Worm (Caenorhabditis elegans): ENCODE data around the gene gmeb-3.

The gmeb-3 gene

ce11 chrIII:3809008-3809407, 40.7 kb downstream of the gmeb-3 start, which contains the start of gene toh-1:
toh-1 (minus strand) TSS chrIII:3809030.
- TF ChIP-seq crh-2 (tag; optimal IDR thresholded peaks at IDR 0.05): peak; percentile 19
- TF ChIP-seq Y55F3AM.14 (GFP tag; optimal IDR thresholded peaks at IDR 0.05): no peak
- TF ChIP-seq blmp-1 (tag; optimal IDR thresholded peaks at IDR 0.05; ENCODE audit: insufficient read depth): peak; percentile 34
- TF ChIP-seq ZK546.5 (tag; optimal IDR thresholded peaks at IDR 0.05): no peak
- no peak for TF ChIP-seq lin-39 (tag; optimal IDR thresholded peaks at IDR 0.05)
- peak; percentile 11 for TF ChIP-seq sma-3 (GFP tag; optimal IDR thresholded peaks at IDR 0.05)
- TF ChIP-seq nhr-25 (tag; optimal IDR thresholded peaks at IDR 0.05): peak; percentile 70

ce11 chrIII:3811375-3811924, 43.1 kb downstream of the gmeb-3 start:
- no peak for TF ChIP-seq nhr-21 (tag; optimal IDR thresholded peaks at IDR 0.05)
- no peak for TF ChIP-seq snpc-4 (tag; optimal IDR thresholded peaks at IDR 0.05)
- no peak for TF ChIP-seq mdl-1 (tag; optimal IDR thresholded peaks at IDR 0.05)
- peak; percentile 23 for TF ChIP-seq F13H6.1 (tag; optimal IDR thresholded peaks at IDR 0.05)
- TF ChIP-seq nhr-129 (tag; optimal IDR thresholded peaks at IDR 0.05): peak; percentile 31
- TF ChIP-seq ztf-1 (GFP tag; conservative IDR thresholded peaks at IDR 0.05): no peak
- no peak for TF ChIP-seq ztf-4 (tag; optimal IDR thresholded peaks at IDR 0.05)
- peak; percentile 34 for TF ChIP-seq fos-1 (tag; optimal IDR thresholded peaks at IDR 0.05)
- peak; percentile 18 for TF ChIP-seq crh-2 (tag; optimal IDR thresholded peaks at IDR 0.05)
- TF ChIP-seq nhr-237 (tag; optimal IDR thresholded peaks at IDR 0.05): no peak
- peak; percentile 47 for TF ChIP-seq sma-3 (GFP tag; optimal IDR thresholded peaks at IDR 0.05)
- TF ChIP-seq C34F6.9 (tag; optimal IDR thresholded peaks at IDR 0.05): no peak
- TF ChIP-seq sma-9 (GFP tag; optimal IDR thresholded peaks at IDR 0.05): peak; percentile 22
- no peak for TF ChIP-seq sma-9 (tag; optimal IDR thresholded peaks at IDR 0.05)
- TF ChIP-seq dmd-4 (tag; optimal IDR thresholded peaks at IDR 0.05): no peak
- TF ChIP-seq elt-1 (tag; optimal IDR thresholded peaks at IDR 0.05): no peak
- no peak for TF ChIP-seq nhr-12 (tag; optimal IDR thresholded peaks at IDR 0.05)
- TF ChIP-seq R02D3.7 (tag; optimal IDR thresholded peaks at IDR 0.05): no peak
- no peak for TF ChIP-seq ama-1 (optimal IDR thresholded peaks at IDR 0.05)
- TF ChIP-seq nhr-25 (tag; optimal IDR thresholded peaks at IDR 0.05): peak; percentile 87
- no peak for TF ChIP-seq ztf-11 (tag; optimal IDR thresholded peaks at IDR 0.05)
- TF ChIP-seq ceh-16 (tag; optimal IDR thresholded peaks at IDR 0.05): peak; percentile 26
- no peak for TF ChIP-seq nhr-11 (tag; optimal IDR thresholded peaks at IDR 0.05)

ce11 chrIII:3812369-3812993, 44.2 kb downstream of the gmeb-3 start:
- peak in 1 of 2 experiments; percentile 4 for TF ChIP-seq lsy-2 (tag; optimal IDR thresholded peaks at IDR 0.05)
- no peak for TF ChIP-seq ceh-16 (tag; optimal IDR thresholded peaks at IDR 0.05)
- TF ChIP-seq R02D3.7 (tag; optimal IDR thresholded peaks at IDR 0.05): no peak
- no peak for TF ChIP-seq nhr-129 (tag; optimal IDR thresholded peaks at IDR 0.05)
- peak; percentile 43 for TF ChIP-seq blmp-1 (tag; optimal IDR thresholded peaks at IDR 0.05; ENCODE audit: insufficient read depth)
- no peak for TF ChIP-seq ceh-82 (tag; optimal IDR thresholded peaks at IDR 0.05)
- no peak for TF ChIP-seq elt-3 (tag; optimal IDR thresholded peaks at IDR 0.05)
- TF ChIP-seq unc-62 (GFP tag; optimal IDR thresholded peaks at IDR 0.05): no peak
- TF ChIP-seq gmeb-1 (tag; optimal IDR thresholded peaks at IDR 0.05): no peak
- peak; percentile 13 for TF ChIP-seq sma-3 (GFP tag; optimal IDR thresholded peaks at IDR 0.05)
- TF ChIP-seq crh-2 (tag; optimal IDR thresholded peaks at IDR 0.05): peak; percentile 33
- no peak for TF ChIP-seq zag-1 (tag; optimal IDR thresholded peaks at IDR 0.05)
- no peak for TF ChIP-seq ama-1 (optimal IDR thresholded peaks at IDR 0.05)
- no peak for TF ChIP-seq ztf-1 (GFP tag; conservative IDR thresholded peaks at IDR 0.05)
- no peak for TF ChIP-seq nhr-21 (tag; optimal IDR thresholded peaks at IDR 0.05)
- TF ChIP-seq elt-1 (tag; optimal IDR thresholded peaks at IDR 0.05): no peak
- TF ChIP-seq nhr-25 (tag; optimal IDR thresholded peaks at IDR 0.05): peak; percentile 93

- no peak for TF ChIP-seq ceh-82 (tag; optimal IDR thresholded peaks at IDR 0.05)
- no peak for TF ChIP-seq crh-2 (tag; optimal IDR thresholded peaks at IDR 0.05)
- TF ChIP-seq nhr-77 (tag; optimal IDR thresholded peaks at IDR 0.05): no peak
- no peak for TF ChIP-seq ceh-16 (tag; optimal IDR thresholded peaks at IDR 0.05)
- TF ChIP-seq lin-39 (tag; optimal IDR thresholded peaks at IDR 0.05): no peak
- TF ChIP-seq elt-3 (tag; optimal IDR thresholded peaks at IDR 0.05): no peak
- no peak for TF ChIP-seq mdl-1 (tag; optimal IDR thresholded peaks at IDR 0.05)
- TF ChIP-seq fos-1 (tag; optimal IDR thresholded peaks at IDR 0.05): no peak
- TF ChIP-seq elt-1 (tag; optimal IDR thresholded peaks at IDR 0.05): no peak
- TF ChIP-seq egl-27 (tag; optimal IDR thresholded peaks at IDR 0.05): no peak
- no peak for TF ChIP-seq alr-1 (tag; optimal IDR thresholded peaks at IDR 0.05)
- TF ChIP-seq nhr-129 (tag; optimal IDR thresholded peaks at IDR 0.05): no peak
- no peak for TF ChIP-seq F13H6.1 (tag; optimal IDR thresholded peaks at IDR 0.05)
Observed at ce11 chrIII:3814421-3814820, 46.1 kb downstream of the gmeb-3 start.

Data from whole organism, L2 larva.